Worm (Caenorhabditis elegans) whole organism, L4 larva: ENCODE data around the gene R10E8.1.
A peak's percentile ranks its signal among the peaks of the same experiment; 100 is the strongest.

ENCODE experiments used
- D1046.2 ChIP-seq: fragments of 200-800 bp; sonication (Bioruptor generic); IDR thresholded peaks from 2 replicates; pipeline ENCODE4 v1.3.6; 2022; ENCODE audit warnings: missing genetic modification characterization, missing compliant biosample characterization
- F37D6.2 ChIP-seq: sonication (generic microtip); optimal IDR thresholded peaks from 2 replicates; lab custom pipeline; 2016; ENCODE audit warnings: mild to moderate bottlenecking, missing genetic modification characterization, missing compliant biosample characterization
- T26A8.4 ChIP-seq: fragments of 200-800 bp; sonication (Bioruptor generic); IDR thresholded peaks from 2 replicates; pipeline ENCODE4 v1.3.6; 2022; ENCODE audit warnings: missing genetic modification characterization, missing compliant biosample characterization
- Y105C5A.15 ChIP-seq: fragments of 200-800 bp; sonication (Bioruptor generic); IDR thresholded peaks from 2 replicates; pipeline ENCODE4 v1.3.6; 2022; ENCODE audit warnings: missing genetic modification characterization, missing compliant biosample characterization
- Y5F2A.4 ChIP-seq: fragments of 200-800 bp; sonication (Bioruptor generic); optimal IDR thresholded peaks from 2 replicates; lab custom pipeline; 2018; ENCODE audit warnings: mild to moderate bottlenecking, missing genetic modification characterization, missing compliant biosample characterization
- Y75B8A.6 ChIP-seq: fragments of 200-800 bp; sonication (Bioruptor generic); IDR thresholded peaks from 2 replicates; pipeline ENCODE4 v1.3.6; 2022; ENCODE audit warnings: missing genetic modification reagents, missing genetic modification characterization, missing compliant biosample characterization
- aha-1 ChIP-seq: fragments of 150-350 bp; peaks from one replicate; lab custom pipeline; 2014; ENCODE audit warnings: missing biosample characterization, missing genetic modification characterization
- aly-2 ChIP-seq: sonication (generic microtip); optimal IDR thresholded peaks from 2 replicates; lab custom pipeline; 2018; ENCODE audit warnings: missing biosample characterization, missing genetic modification characterization
- arid-1 ChIP-seq: fragments of 200-800 bp; sonication (Bioruptor generic); conservative IDR thresholded peaks from 2 replicates; pipeline ENCODE4 v1.3.6; 2022; ENCODE audit warnings: missing genetic modification reagents, missing genetic modification characterization, missing compliant biosample characterization
- ceh-62 ChIP-seq: sonication (generic microtip); optimal IDR thresholded peaks from 2 replicates; lab custom pipeline; 2017; ENCODE audit warnings: missing biosample characterization, missing genetic modification characterization
- ceh-82 ChIP-seq: sonication (generic microtip); optimal IDR thresholded peaks from 2 replicates; lab custom pipeline; 2017; ENCODE audit warnings: missing biosample characterization, missing genetic modification characterization
- cey-2 ChIP-seq: sonication (generic microtip); optimal IDR thresholded peaks from 3 replicates; lab custom pipeline; 2017; ENCODE audit warnings: missing genetic modification characterization, mild to moderate bottlenecking, missing compliant biosample characterization, antibody characterized with exemption, borderline replicate concordance; ENCODE audit not compliant: insufficient read depth
- daf-16 ChIP-seq, 3 experiments: sonication (generic microtip); optimal IDR thresholded peaks; 2 replicates each; lab custom pipeline; 2016 to 2017; ENCODE audit warnings: missing genetic modification characterization in 3 of 3, missing genetic modification reagents in 3 of 3, mild to moderate bottlenecking in 2 of 3, missing compliant biosample characterization in 2 of 3, missing biosample characterization in 1 of 3, moderate library complexity in 1 of 3
- daf-8 ChIP-seq: fragments of 200-800 bp; sonication (Bioruptor generic); IDR thresholded peaks from 2 replicates; pipeline ENCODE4 v1.3.6; 2022; ENCODE audit warnings: missing genetic modification characterization, missing compliant biosample characterization
- dmd-6 ChIP-seq: fragments of 200-800 bp; sonication (Bioruptor generic); IDR thresholded peaks from 2 replicates; pipeline ENCODE4 v1.3.6; 2022; ENCODE audit warnings: missing genetic modification reagents, missing genetic modification characterization, missing compliant biosample characterization
- dmd-8 ChIP-seq: fragments of 200-800 bp; sonication (Bioruptor generic); IDR thresholded peaks from 2 replicates; pipeline ENCODE4 v1.3.6; 2022; ENCODE audit warnings: missing genetic modification characterization, missing compliant biosample characterization
- dmd-9 ChIP-seq: fragments of 200-800 bp; sonication (Bioruptor generic); IDR thresholded peaks from 2 replicates; pipeline ENCODE4 v1.3.6; 2022; ENCODE audit warnings: missing genetic modification reagents, missing genetic modification characterization, missing compliant biosample characterization
- dve-1 ChIP-seq: sonication (generic microtip); optimal IDR thresholded peaks from 2 replicates; lab custom pipeline; 2017; ENCODE audit warnings: antibody characterized with exemption, mild to moderate bottlenecking, missing genetic modification characterization, missing compliant biosample characterization; ENCODE audit not compliant: insufficient read depth
- fkh-10 ChIP-seq: fragments of 150-350 bp; optimal IDR thresholded peaks from 2 replicates; lab custom pipeline; 2014; ENCODE audit warnings: missing biosample characterization, missing genetic modification reagents, missing genetic modification characterization
- hif-1 ChIP-seq, 2 experiments: sonication (generic microtip); optimal IDR thresholded peaks; 2 replicates each; lab custom pipeline; 2016 to 2017; ENCODE audit warnings: missing compliant biosample characterization in 2 of 2, missing genetic modification characterization in 2 of 2, missing genetic modification reagents in 2 of 2, missing genotype in 2 of 2, mild to moderate bottlenecking in 1 of 2
- hlh-11 ChIP-seq: fragments of 200-800 bp; sonication (Bioruptor generic); optimal IDR thresholded peaks from 2 replicates; lab custom pipeline; 2018; ENCODE audit warnings: mild to moderate bottlenecking, missing genetic modification characterization, missing compliant biosample characterization
- lim-7 ChIP-seq: fragments of 200-800 bp; sonication (Bioruptor generic); IDR thresholded peaks from 2 replicates; pipeline ENCODE4 v1.3.6; 2022; ENCODE audit warnings: missing genetic modification characterization, missing compliant biosample characterization
- lin-29 ChIP-seq: fragments of 200-800 bp; sonication (Bioruptor generic); IDR thresholded peaks from 2 replicates; pipeline ENCODE4 v1.3.6; 2022; ENCODE audit warnings: missing genetic modification reagents, missing genetic modification characterization, missing compliant biosample characterization
- madf-5 ChIP-seq, 2 experiments: fragments of 200-800 bp; sonication (Bioruptor generic); IDR thresholded peaks; 2 replicates each; pipeline ENCODE4 v1.3.6; 2022; ENCODE audit warnings: missing compliant biosample characterization in 2 of 2, missing genetic modification characterization in 2 of 2
- nhr-102 ChIP-seq: sonication (generic microtip); optimal IDR thresholded peaks from 2 replicates; lab custom pipeline; 2016; ENCODE audit warnings: mild to moderate bottlenecking, missing genetic modification characterization, moderate library complexity, missing compliant biosample characterization
- nhr-11 ChIP-seq: fragments of 150-350 bp; optimal IDR thresholded peaks from 2 replicates; lab custom pipeline; 2014; ENCODE audit warnings: missing biosample characterization, missing genetic modification characterization
- nhr-28 ChIP-seq: fragments of 150-350 bp; optimal IDR thresholded peaks from 2 replicates; lab custom pipeline; 2014; ENCODE audit warnings: missing biosample characterization, missing genetic modification characterization
- nhr-77 ChIP-seq: fragments of 150-350 bp; optimal IDR thresholded peaks from 2 replicates; lab custom pipeline; 2014; ENCODE audit warnings: missing biosample characterization, missing genetic modification characterization
- php-3 ChIP-seq: fragments of 200-800 bp; sonication (Bioruptor generic); IDR thresholded peaks from 2 replicates; pipeline ENCODE4 v1.3.6; 2022; ENCODE audit warnings: missing genetic modification reagents, missing genetic modification characterization, missing compliant biosample characterization
- rbr-2 ChIP-seq: sonication (generic microtip); optimal IDR thresholded peaks from 2 replicates; lab custom pipeline; 2016; ENCODE audit warnings: missing genotype, missing genetic modification characterization, missing compliant biosample characterization
- sdz-12 ChIP-seq: fragments of 200-800 bp; sonication (Bioruptor generic); optimal IDR thresholded peaks from 2 replicates; lab custom pipeline; 2018; ENCODE audit warnings: mild to moderate bottlenecking, missing genetic modification characterization, missing compliant biosample characterization
- spr-1 ChIP-seq: sonication (generic microtip); optimal IDR thresholded peaks from 2 replicates; lab custom pipeline; 2016; ENCODE audit warnings: mild to moderate bottlenecking, missing genetic modification characterization, missing compliant biosample characterization
- tra-1 ChIP-seq: fragments of 200-800 bp; sonication (Bioruptor generic); IDR thresholded peaks from 2 replicates; pipeline ENCODE4 v1.3.6; 2022; ENCODE audit warnings: missing genetic modification reagents, missing genetic modification characterization, missing compliant biosample characterization
- unc-62 ChIP-seq, 3 experiments: fragments of 150-350 bp in 1 of 3; sonication (generic microtip); optimal IDR thresholded peaks in 2 of 3; peaks in 1 of 3; 1 replicate in 1 of 3; 2 replicates in 2 of 3; lab custom pipeline; 2014 to 2017; ENCODE audit warnings: missing biosample characterization in 3 of 3, missing genetic modification characterization in 3 of 3, missing genetic modification reagents in 3 of 3, missing genotype in 1 of 3
- zip-11 ChIP-seq: fragments of 200-800 bp; sonication (Bioruptor generic); IDR thresholded peaks from 2 replicates; pipeline ENCODE4 v1.3.6; 2022; ENCODE audit warnings: missing genetic modification characterization, missing compliant biosample characterization

The R10E8.1 gene

ce11 chrV:18269885-18270284 is 17.7 kb upstream of the R10E8.1 start, which contains the start of gene skr-6:
Gene skr-6 (minus strand): TSS chrV:18269985.
- TF ChIP-seq tra-1 (GFP tag; lab: Robert Waterston, UW) (no peak), D1046.2 (GFP tag; lab: Robert Waterston, UW) (no peak), lin-29 (no peak), F37D6.2 (tag; lab: Kevin White, UChicago) (no peak), Y105C5A.15 (no peak), unc-62 (GFP tag; optimal IDR thresholded peaks at IDR 0.05 in 1 of 2; lab: Kevin White, UChicago) (no peak), unc-62 (tag; optimal IDR thresholded peaks at IDR 0.05; lab: Kevin White, UChicago) (no peak), hif-1 (tag; optimal IDR thresholded peaks at IDR 0.05; lab: Kevin White, UChicago) (no peak), fkh-10 (GFP tag; lab: Kevin White, UChicago) (no peak), aly-2 (no peak), zip-11 (GFP tag; lab: Robert Waterston, UW) (no peak), nhr-11 (tag; lab: Kevin White, UChicago) (no peak), dmd-9 (GFP tag; lab: Robert Waterston, UW) (no peak)

ce11 chrV:18268744-18269143 is 16.5 kb upstream of the R10E8.1 start, which contains the start of gene fbxa-213:
Gene fbxa-213 (minus strand): TSS chrV:18268844.
- TF ChIP-seq Y75B8A.6 (GFP tag; lab: Robert Waterston, UW), result no peak
- no peak for TF ChIP-seq nhr-102 (tag; lab: Kevin White, UChicago)
- no peak for TF ChIP-seq dmd-8 (GFP tag; lab: Robert Waterston, UW)
- peak in 1 of 2 experiments; percentile 55 for TF ChIP-seq unc-62 (GFP tag; optimal IDR thresholded peaks at IDR 0.05 in 1 of 2; lab: Kevin White, UChicago)
- no peak for TF ChIP-seq unc-62 (tag; optimal IDR thresholded peaks at IDR 0.05; lab: Kevin White, UChicago)

- TF ChIP-seq dmd-6 (peak; percentile 45), rbr-2 (tag; lab: Kevin White, UChicago) (no peak), aha-1 (tag; lab: Kevin White, UChicago) (peak; percentile 79), arid-1 (GFP tag; lab: Robert Waterston, UW) (no peak), dve-1 (tag; lab: Kevin White, UChicago) (peak; percentile 57), hlh-11 (tag; lab: Kevin White, UChicago) (peak; percentile 63), php-3 (GFP tag; lab: Robert Waterston, UW) (peak; percentile 93), daf-16 (GFP tag; optimal IDR thresholded peaks at IDR 0.05; lab: Kevin White, UChicago) (no peak), daf-16 (tag; optimal IDR thresholded peaks at IDR 0.05; lab: Kevin White, UChicago) (peak; percentile 33), nhr-28 (tag; lab: Kevin White, UChicago) (peak; percentile 35), Y5F2A.4 (GFP tag; lab: Kevin White, UChicago) (no peak)
Observed at ce11 chrV:18266238-18266637, 14.0 kb upstream of the R10E8.1 start, which contains the start of gene R10E8.6. Gene R10E8.6 (minus strand): TSS chrV:18266391.

- TF ChIP-seq T26A8.4 (GFP tag; lab: Robert Waterston, UW) (no peak), rbr-2 (tag; lab: Kevin White, UChicago) (no peak), aha-1 (tag; lab: Kevin White, UChicago) (peak; percentile 91)
Observed at ce11 chrV:18265514-18265913, 13.3 kb upstream of the R10E8.1 start.

- TF ChIP-seq cey-2 (tag; lab: Kevin White, UChicago) (no peak), lim-7 (GFP tag; lab: Robert Waterston, UW) (no peak), madf-5 (GFP tag; IDR thresholded peaks at IDR 0.05; lab: Robert Waterston, UW) (no peak), sdz-12 (no peak), daf-8 (GFP tag; lab: Robert Waterston, UW) (no peak), Y75B8A.6 (GFP tag; lab: Robert Waterston, UW) (no peak), spr-1 (tag; lab: Kevin White, UChicago) (no peak), ceh-62 (tag; lab: Kevin White, UChicago) (no peak), ceh-82 (tag; lab: Kevin White, UChicago) (no peak), nhr-77 (tag; lab: Kevin White, UChicago) (no peak)
Observed at ce11 chrV:18254483-18254882, 2.3 kb upstream of the R10E8.1 start, which contains the start of gene R10E8.5. Gene R10E8.5 (plus strand): TSS chrV:18254783.
